Worm (Caenorhabditis elegans): Measurements from ENCODE around the gene ttr-28.

DNA sequence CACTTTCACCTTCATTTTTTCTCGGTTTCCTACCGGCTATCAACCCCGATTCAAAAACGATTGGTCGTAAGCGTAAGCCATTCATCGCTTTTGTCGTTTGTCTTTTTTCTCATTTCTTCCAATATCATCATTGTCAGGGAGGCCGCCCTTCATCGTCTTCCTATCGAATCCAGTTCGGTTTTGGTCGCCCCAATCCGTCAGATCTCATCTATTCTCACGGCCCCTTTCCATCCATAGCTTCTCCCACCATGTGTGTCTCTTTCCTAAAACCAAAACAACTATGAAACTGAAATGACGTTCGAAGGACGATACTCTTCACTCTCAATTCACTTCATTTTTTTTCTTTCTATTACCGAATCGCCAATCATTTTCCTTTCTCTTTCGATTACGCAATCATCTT, 29.1 kb downstream of the ttr-28 start:
- TF ChIP-seq unc-130 (tag; optimal IDR thresholded peaks at IDR 0.05) = no peak
- no peak for TF ChIP-seq jun-1 (tag; optimal IDR thresholded peaks at IDR 0.05)
- TF ChIP-seq sox-4 (tag; optimal IDR thresholded peaks at IDR 0.05) = no peak
- no peak for TF ChIP-seq nhr-237 (tag; optimal IDR thresholded peaks at IDR 0.05)
